Fruit fly (Drosophila melanogaster): ENCODE data around the gene CG14325.

DNA sequence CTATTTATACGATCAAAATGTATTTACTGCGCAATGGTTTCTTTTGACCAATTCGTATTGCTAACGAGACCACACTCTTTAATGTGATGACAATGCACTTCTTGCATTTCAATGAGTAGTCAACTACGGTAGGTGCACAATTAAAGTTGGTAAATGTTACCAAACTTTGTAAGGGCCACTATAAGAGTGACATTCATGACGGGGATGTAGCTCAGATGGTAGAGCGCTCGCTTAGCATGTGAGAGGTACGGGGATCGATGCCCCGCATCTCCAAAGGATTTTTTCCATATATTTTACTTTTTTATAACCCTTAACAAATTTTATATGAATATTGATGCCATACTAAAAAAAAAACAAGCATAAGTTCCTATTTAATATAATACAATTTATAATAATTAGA lies 41.1 kb downstream of the CG14325 start:
- TF ChIP-seq h (optimal IDR thresholded peaks at IDR 0.05) (no peak), insv (optimal IDR thresholded peaks at IDR 0.05) (no peak), psq (optimal IDR thresholded peaks at IDR 0.05) (no peak), Sin3A (optimal IDR thresholded peaks at IDR 0.05) (no peak), Myc (optimal IDR thresholded peaks at IDR 0.05) (no peak), ttk (optimal IDR thresholded peaks at IDR 0.05) (no peak)

Data from Kc167 (cell line).